Worm (Caenorhabditis elegans): ENCODE measurements around the gene npr-11.

DNA sequence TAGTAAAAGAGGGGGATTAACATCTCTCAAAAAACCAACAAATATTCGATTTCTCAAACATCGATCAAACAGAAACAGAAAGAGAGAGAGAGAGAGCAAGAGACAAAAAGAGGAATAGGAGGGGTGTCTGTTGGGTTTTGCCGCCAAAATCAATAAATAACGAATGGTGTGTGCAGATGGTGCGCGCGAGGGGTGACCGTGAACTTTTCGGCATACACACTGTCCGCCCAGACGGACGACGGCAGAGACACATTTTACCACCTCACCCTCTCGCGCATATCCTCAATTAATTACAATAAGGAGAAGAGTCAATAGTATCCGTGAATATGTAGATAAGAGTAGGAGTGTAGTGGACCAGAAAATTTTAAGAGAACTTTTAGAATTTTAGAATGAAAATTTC is 33.1 kb downstream of the npr-11 start:
- TF ChIP-seq nhr-23 (tag; optimal IDR thresholded peaks at IDR 0.05) = no peak
- no peak for TF ChIP-seq F13H6.1 (tag; optimal IDR thresholded peaks at IDR 0.05)
- no peak for TF ChIP-seq nhr-77 (tag; optimal IDR thresholded peaks at IDR 0.05)

Data from whole organism, L2 larva.